Fruit fly (Drosophila melanogaster) whole organism, pupa: ENCODE results near the gene CG42813.

ENCODE experiments used
- CG12605 ChIP-seq: fragments of 200-800 bp; sonication (Bioruptor generic); IDR thresholded peaks from 2 replicates; pipeline ENCODE4 v1.3.6; 2022; ENCODE audit warnings: missing biosample characterization, missing genetic modification characterization
- CG13204 ChIP-seq: fragments of 200-800 bp; sonication (Bioruptor generic); optimal IDR thresholded peaks from 2 replicates; lab custom pipeline; 2018; ENCODE audit warnings: missing biosample characterization, mild to moderate bottlenecking, missing genetic modification characterization, moderate library complexity
- CG14655 ChIP-seq: fragments of 200-800 bp; sonication (Bioruptor generic); optimal IDR thresholded peaks from 3 replicates; lab custom pipeline; 2017; ENCODE audit warnings: mild to moderate bottlenecking, missing biosample characterization, missing genetic modification reagents, missing genetic modification characterization
- CG15710 ChIP-seq: fragments of 200-800 bp; sonication (Bioruptor generic); optimal IDR thresholded peaks from 2 replicates; lab custom pipeline; 2018; ENCODE audit warnings: missing biosample characterization, mild to moderate bottlenecking, missing genetic modification characterization, moderate library complexity
- CG34367 ChIP-seq: fragments of 200-800 bp; sonication (Bioruptor generic); optimal IDR thresholded peaks from 2 replicates; lab custom pipeline; 2018; ENCODE audit warnings: missing biosample characterization, mild to moderate bottlenecking, missing genetic modification characterization
- CG8301 ChIP-seq: fragments of 200-800 bp; sonication (Bioruptor generic); optimal IDR thresholded peaks from 2 replicates; lab custom pipeline; 2018; ENCODE audit warnings: missing biosample characterization, mild to moderate bottlenecking, missing genetic modification characterization
- CG9948 ChIP-seq: fragments of 200-800 bp; sonication (Bioruptor generic); optimal IDR thresholded peaks from 2 replicates; lab custom pipeline; 2018; ENCODE audit warnings: missing biosample characterization, mild to moderate bottlenecking, missing genetic modification characterization, moderate library complexity
- D1 ChIP-seq: fragments of 200-800 bp; sonication (Bioruptor generic); optimal IDR thresholded peaks from 2 replicates; lab custom pipeline; 2018; ENCODE audit warnings: missing biosample characterization, mild to moderate bottlenecking, missing genetic modification characterization, moderate library complexity
- EcR ChIP-seq: fragments of 200-800 bp; sonication (Bioruptor generic); optimal IDR thresholded peaks from 3 replicates; lab custom pipeline; 2019; ENCODE audit warnings: missing biosample characterization, missing genetic modification characterization, mild to moderate bottlenecking, moderate library complexity, missing genetic modification reagents
- Ets98B ChIP-seq: fragments of 200-800 bp; sonication (Bioruptor generic); IDR thresholded peaks from 2 replicates; pipeline ENCODE4 v1.3.6; 2022; ENCODE audit warnings: missing biosample characterization, missing genetic modification characterization
- Snoo ChIP-seq: fragments of 200-800 bp; sonication (Bioruptor generic); optimal IDR thresholded peaks from 3 replicates; lab custom pipeline; 2017; ENCODE audit warnings: missing biosample characterization, mild to moderate bottlenecking, missing genetic modification characterization, inconsistent platforms
- gl ChIP-seq: fragments of 200-800 bp; sonication (Bioruptor generic); optimal IDR thresholded peaks from 2 replicates; lab custom pipeline; 2018; ENCODE audit warnings: missing biosample characterization, mild to moderate bottlenecking, missing genetic modification characterization

DNA sequence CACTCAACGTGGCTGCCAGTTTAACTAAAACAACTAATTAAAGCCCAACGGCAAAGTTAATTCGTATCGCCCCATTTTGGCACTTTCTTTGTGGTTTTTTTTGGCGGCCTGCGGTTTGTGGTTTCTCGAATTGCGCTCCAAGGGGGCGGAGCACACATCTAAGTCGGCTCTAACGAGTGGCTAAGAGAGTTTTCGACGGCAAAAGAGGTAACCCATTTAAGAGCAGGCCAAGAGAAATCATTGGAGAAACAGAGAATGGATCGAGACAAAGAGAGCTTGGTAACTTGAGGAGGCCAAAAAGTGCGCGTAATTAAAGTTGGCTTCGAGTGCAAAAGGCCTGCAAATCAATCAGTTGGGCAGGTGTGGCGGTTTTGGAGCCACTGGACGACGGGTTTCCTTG lies 5.3 kb downstream of the CG42813 start:
- TF ChIP-seq CG14655 (GFP tag; lab: Kevin White, UChicago) (no peak), CG34367 (tag; lab: Kevin White, UChicago) (no peak), CG9948 (tag; lab: Kevin White, UChicago) (no peak), CG15710 (tag; lab: Kevin White, UChicago) (no peak), CG13204 (GFP tag; lab: Kevin White, UChicago) (no peak), gl (tag; lab: Kevin White, UChicago) (no peak), Ets98B (GFP tag; lab: Robert Waterston, UW) (no peak; the same call in 1 of the 2 replicates), D1 (tag; lab: Kevin White, UChicago) (no peak), CG8301 (tag; lab: Kevin White, UChicago) (no peak), EcR (GFP tag; lab: Kevin White, UChicago) (no peak), CG12605 (GFP tag; lab: Robert Waterston, UW) (no peak), Snoo (tag; lab: Kevin White, UChicago) (no peak)
